Fruit fly (Drosophila melanogaster) ovary, adult (tissue): ENCODE data around the gene CG42798.
A peak's percentile ranks its signal among the peaks of the same experiment; 100 is the strongest.

Source experiments
- CG17801 ChIP-seq: fragments of 200-800 bp; optimal IDR thresholded peaks from 2 replicates; lab custom pipeline; 2019; ENCODE audit warnings: missing biosample characterization, mild to moderate bottlenecking, missing genetic modification characterization, moderate library complexity; ENCODE audit not compliant: partially characterized antibody

Gene CG42798

DNA sequence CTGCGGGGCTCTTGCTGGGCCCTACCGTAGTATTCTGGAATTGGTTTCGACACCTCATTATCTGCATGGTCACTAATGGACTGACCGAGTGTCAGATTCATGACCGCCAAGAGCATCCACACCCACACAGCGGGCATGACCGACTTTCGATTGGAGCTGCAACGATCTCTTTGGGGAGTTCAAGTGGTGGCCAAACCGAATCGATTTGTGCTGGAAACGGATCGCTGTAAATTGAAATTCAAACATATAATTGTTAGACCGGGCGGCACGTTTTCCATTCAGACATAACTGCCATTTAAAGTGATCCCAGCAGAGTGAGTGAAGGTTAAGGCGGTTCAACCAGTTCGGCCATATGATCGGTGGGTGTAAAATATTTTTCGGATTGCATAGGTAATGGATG is at the start of gene CG42798, which contains the start of gene CG42824:
Gene CG42798 (plus strand): TSS at position 268 of the 400 bp plus-strand sequence.
Gene CG42824 (minus strand): TSS at position 101 of the 400 bp plus-strand sequence.
- no peak for TF ChIP-seq CG17801 (GFP tag; lab: Kevin White, UChicago)

DNA sequence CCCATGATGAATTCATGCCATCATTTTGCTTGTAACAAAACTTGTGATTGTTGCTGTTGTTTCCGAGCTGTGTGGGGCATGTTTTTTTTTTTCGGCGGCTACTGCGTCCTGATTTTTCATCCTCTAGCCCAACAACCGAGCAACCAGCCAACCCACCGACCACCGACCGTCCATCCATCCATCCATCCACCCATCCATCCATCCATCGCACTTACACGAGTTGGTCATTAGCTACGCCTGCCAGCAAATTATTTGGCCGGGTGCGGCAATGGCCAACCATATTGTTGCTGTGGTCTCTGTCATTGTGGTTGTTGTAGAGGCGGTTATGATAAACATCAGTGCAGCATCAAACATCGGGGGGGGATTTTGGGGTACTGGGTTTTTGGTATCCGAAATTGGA is 47.1 kb upstream of the CG42798 start:
- no peak for TF ChIP-seq CG17801 (GFP tag; lab: Kevin White, UChicago)

DNA sequence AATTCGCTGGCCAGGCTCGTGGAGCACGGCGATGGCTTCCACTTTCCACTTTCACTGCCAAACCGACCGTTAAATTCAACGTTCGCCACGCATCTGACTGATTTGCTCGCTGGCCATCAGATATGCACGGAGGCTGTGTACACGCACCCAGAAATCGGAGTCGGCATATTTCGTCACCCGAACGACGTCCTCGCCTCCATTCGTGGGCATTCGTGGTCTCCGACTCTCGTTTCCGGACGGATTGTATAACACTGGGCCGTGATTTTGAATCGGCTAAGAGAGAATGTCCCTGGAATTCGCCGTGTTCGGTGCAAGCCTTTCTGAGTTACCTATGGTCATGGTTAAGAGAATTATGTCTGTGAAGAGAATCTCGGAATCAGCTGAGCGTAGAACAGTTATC is 40.5 kb upstream of the CG42798 start, which contains the start of gene beat-IIa:
Gene beat-IIa (minus strand): TSS at position 97 of the 400 bp plus-strand sequence.
- TF ChIP-seq CG17801 (GFP tag; lab: Kevin White, UChicago), result no peak

DNA sequence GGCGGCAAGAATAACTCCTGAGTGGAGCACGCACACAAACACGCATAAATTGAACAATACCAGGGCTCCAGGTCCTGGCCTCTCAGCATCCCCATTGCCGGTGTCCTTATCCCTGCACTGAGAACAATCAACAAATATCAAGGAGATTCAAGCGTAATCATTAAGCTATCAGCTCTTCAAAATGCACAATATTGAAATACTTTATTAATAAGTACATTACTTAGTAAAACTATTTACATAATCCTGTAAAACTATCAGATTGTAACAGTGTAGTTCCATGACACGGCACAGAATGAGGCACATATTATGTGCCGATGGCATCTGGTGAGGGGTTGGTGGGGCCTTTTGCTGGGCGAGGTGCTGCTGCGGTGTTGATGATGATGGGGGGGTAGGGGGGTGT is 35.4 kb upstream of the CG42798 start:
- no peak for TF ChIP-seq CG17801 (GFP tag; lab: Kevin White, UChicago)

DNA sequence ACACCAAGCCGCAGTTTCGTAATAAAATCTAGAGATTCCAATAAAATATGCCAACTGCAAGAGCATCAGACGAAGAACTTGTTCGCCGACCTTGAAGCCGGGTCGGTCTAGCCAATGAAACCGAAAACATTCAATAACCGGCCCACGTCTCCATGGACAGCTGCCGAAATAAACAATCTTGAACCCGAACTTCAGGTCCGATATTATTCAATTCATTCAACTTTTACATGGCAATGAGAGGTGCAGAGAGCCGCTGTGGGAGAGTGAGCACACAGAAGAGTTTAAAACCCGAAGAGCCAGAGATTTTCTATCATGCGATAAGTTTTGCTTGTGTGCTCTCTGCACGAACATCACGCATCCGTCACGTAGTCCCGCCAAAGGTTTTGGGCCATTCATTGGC is 29.0 kb upstream of the CG42798 start:
- no peak for TF ChIP-seq CG17801 (GFP tag; lab: Kevin White, UChicago)

DNA sequence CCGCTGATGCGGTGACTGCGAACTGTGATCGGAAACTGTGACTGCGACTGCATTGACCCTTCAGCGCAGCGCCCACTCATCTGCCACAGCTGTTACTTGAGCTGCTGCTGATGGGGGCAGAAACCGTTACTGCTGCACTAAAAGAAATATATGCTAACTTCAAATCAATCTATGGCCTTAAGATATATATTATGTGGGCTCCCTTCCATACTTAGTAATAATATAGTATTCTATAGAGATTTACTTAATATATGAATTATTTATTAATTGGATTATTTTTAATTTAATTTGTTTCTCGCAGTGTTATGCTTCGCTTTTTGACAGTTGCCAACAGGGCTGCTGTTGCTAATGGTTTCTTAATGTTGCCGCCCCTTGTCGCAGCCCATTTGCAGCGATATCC is 27.4 kb upstream of the CG42798 start:
- no peak for TF ChIP-seq CG17801 (GFP tag; lab: Kevin White, UChicago)

DNA sequence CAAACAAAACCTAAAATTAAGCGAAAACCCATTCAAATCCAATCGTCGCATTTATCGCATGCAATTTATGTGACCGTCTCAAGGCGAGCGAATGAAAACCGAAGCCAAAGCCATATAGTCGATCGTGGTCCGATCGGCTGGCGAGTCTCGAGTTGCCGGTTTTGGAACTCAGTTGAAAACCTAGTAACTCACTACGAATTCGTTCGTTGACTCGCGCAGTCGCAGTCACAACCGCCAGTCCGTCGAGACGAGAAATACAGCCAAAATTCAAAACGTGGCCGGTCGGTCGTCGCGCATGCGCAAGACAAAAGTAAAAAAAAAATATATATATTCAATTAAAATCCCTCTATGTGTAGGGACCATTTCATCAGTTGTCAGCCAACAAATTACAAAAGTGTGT is 26.7 kb upstream of the CG42798 start, which contains the start of gene lute:
Gene lute (plus strand): TSS at position 203 of the 400 bp plus-strand sequence.
- no peak for TF ChIP-seq CG17801 (GFP tag; lab: Kevin White, UChicago)

DNA sequence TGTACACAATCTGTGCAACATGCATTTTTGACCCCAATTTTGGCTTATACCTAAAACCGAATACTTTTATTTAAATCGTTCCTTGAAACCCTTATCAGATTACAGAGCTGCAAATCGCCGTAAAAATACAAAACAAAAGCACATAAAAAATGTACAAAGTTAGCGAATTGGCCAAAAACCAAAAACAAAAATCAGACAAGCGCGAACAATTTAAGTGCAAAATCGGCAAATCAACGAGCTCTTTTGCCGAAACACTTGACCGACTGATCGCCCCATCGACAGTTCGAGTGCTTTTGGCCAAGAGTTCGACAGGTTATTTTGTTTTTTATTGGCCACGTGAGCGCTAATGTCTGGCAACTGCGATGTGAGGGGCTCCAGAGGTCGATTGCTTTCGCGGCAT is 24.6 kb upstream of the CG42798 start:
- TF ChIP-seq CG17801 (GFP tag; lab: Kevin White, UChicago), result no peak

DNA sequence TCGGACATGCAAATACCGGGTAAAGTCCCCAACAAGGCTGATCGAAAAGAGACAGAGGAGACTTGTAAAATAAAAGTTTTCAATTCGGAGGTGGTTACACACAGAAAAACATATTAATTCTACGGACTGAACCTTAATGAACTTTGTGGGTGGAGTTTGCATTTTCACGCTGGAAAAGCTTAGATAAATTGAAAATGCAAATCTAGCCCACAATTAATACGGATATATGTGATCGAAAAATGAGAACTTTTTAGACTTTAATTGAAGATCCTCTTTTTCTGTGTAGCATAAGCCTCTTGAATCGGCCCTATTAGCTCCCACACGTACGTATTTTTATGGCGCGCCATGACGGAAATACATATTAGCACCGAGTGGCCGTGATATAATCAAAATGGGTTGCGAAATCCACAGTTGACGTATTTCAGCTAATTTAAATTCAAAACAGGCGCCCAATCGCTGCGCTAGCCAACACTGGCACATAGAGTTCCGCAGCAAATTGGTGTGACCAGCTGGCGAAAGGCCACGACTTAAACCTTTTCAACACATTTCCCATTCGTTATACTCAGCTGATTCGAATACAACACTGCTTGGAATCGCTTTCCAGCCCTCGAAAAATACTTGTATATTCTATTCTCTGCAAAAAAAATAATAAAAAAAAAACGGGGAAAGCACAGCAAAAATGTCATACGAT is 21.0 kb upstream of the CG42798 start:
- peak; percentile 79 for TF ChIP-seq CG17801 (GFP tag; lab: Kevin White, UChicago)

DNA sequence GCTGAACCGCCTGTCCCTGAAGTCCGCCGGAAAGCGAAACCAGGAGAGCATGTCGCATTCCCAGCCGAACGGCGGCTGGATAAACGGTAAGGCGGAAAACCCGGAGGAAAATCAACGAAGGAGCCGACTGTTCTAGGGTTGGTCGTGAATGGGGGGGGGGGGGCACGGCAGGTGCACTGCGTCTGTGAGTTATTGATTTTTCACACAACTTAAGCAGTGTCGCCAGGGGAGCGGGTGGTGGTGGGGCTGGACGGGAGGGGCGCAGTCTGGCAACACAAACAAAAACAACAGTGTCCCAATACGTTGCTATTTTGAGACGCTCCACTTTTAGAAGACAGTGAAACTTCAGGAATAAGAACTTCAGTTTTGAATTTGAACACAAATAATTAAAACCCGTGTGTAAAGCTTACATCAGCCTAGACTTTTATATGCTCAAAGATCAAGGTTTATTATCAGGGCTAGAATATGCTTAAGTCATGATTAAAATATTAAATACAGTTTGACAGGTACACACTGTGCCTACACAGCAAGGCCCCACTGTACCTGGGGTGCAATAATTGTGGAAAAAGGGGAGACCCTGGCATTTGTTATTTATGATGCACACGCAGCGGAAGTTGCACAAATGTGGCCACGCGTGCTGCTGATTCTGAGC is 20.2 kb upstream of the CG42798 start:
- TF ChIP-seq CG17801 (GFP tag; lab: Kevin White, UChicago), result peak; percentile 51

DNA sequence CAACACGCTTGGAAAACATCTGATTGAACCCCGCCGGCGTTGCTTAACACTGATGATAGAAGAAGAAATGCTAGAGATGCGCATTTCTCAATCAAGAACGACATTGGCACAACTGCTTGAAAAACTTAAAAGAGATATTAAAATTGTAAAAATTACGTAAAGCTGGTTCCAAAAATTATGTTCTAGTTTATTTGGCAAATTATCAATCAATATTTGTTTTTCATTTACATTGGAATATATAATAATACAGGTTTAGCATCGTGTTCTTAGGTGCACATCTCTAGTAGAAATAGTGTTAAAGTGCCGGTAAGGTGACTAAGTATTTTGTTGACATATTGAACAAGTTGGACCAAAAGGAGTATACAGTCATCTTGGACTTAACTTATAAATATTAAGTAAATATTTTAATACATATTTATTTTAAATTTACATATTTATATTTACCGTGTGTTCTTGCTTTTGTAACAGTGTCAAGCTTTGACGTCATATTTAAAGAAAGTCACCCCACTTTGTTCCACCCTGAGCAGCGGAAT is 15.1 kb upstream of the CG42798 start, which contains the start of the genes Brf and sds22:
Gene Brf (minus strand): TSS at position 25 of the 533 bp plus-strand sequence.
Gene sds22 (plus strand): TSS at position 282 of the 533 bp plus-strand sequence.
- peak; percentile 96 for TF ChIP-seq CG17801 (GFP tag; lab: Kevin White, UChicago)

DNA sequence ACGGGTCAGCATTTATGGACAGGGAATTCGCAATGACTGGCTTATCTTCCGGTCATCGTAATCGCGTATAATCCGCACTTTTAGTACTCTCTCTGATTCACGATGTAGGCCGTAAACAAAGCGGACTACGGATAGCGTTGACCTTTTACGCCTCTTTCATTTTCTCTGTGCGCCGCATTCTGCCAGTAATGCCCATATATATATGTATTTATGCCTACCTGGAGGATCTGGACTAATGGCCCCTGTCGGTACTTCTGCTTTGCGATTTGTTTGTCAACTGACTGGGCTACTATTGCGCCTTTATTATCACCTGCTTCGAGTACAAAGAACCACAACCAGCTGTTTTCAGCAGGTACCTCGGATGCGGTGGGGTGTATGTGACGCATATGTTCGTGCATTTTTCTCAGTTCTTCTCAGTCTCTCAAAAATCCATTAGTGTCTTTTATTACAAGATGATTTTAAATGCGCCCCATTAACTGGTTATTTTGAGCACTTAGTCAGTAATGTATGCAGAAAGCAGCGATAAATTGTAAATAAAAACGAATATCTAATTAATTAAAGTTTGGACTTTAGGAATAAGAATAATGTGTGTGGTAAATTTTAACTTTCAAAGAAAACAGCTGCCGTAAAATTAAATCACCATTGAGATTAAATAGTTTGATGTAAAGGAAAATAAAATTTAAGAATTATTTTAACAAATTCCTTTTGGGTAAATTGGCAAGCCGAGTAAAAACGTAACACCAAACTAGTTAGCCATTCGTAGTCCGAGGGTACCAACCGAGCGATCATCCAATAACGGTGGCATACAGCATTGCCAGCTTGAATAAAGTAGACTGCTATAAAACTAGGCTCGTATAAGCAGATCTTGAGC is 11.9 kb upstream of the CG42798 start, which contains the start of gene CREG:
Gene CREG (minus strand): TSS at position 323 of the 871 bp plus-strand sequence.
- TF ChIP-seq CG17801 (GFP tag; lab: Kevin White, UChicago), result no peak

DNA sequence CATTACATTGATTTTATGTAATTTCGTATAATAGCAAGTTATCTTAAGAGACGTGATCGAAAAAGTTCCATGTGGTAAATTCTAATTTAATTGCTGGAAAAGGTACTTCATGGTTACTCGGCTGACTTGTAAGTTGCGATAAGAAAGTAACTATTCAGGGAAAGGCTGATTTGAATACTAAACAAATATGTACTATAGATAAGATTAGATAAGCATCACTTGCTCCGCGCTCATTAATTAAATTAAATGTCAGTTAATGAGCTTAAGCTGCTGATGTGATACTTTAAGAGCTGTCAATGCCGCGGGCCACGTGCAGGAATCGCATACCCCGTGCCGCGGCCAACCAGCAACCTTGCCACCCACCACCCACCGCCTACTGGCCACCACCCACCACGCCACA is 6.4 kb upstream of the CG42798 start:
- no peak for TF ChIP-seq CG17801 (GFP tag; lab: Kevin White, UChicago)

DNA sequence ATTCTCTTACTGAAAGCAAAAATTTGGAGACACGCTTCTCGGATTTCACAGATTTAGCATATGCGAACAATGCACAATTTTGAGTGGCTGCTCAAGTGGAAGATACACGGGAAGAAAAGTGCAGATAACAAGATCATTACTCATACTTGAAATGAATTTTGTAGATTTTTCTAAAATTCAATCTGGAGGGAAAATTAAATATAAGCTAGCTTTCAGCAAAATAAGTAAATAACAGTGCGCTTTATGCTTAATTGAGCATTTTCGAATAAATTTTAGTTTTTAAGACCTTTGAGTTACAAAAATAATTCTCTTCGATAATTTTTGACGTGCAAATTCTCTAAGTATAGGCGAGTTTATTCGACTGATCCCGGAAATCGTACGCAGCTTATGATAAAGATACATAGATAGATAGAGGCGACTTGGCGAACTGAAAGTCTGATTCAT is 5.8 kb upstream of the CG42798 start:
- TF ChIP-seq CG17801 (GFP tag; lab: Kevin White, UChicago), result peak; percentile 51
